Worm (Caenorhabditis elegans) whole organism, L3 larva: ENCODE results near the gene dpy-28.

Experiments
- ama-1 ChIP-seq: fragments of 150-350 bp; optimal IDR thresholded peaks from 2 replicates; lab custom pipeline; 2018
- mdl-1 ChIP-seq: fragments of 150-350 bp; optimal IDR thresholded peaks from 2 replicates; lab custom pipeline; 2014; ENCODE audit warnings: missing biosample characterization, missing genetic modification characterization
- nhr-28 ChIP-seq: fragments of 150-350 bp; optimal IDR thresholded peaks from 2 replicates; lab custom pipeline; 2014; ENCODE audit warnings: missing biosample characterization, missing genetic modification characterization
- ztf-11 ChIP-seq: fragments of 150-350 bp; optimal IDR thresholded peaks from 2 replicates; lab custom pipeline; 2014; ENCODE audit warnings: missing biosample characterization, missing genetic modification characterization

ce11 chrIII:10781553-10781952 is 18.6 kb downstream of the dpy-28 start, which contains the start of gene ptr-19:
- TF ChIP-seq nhr-28 (tag; lab: Kevin White, UChicago) (no peak), mdl-1 (no peak), ztf-11 (tag; lab: Kevin White, UChicago) (no peak), ama-1 (no peak)
